Fruit fly (Drosophila melanogaster): ENCODE measurements around the gene Nprl3.

- no peak for TF ChIP-seq CG4496 (GFP tag; IDR thresholded peaks at IDR 0.05)
- TF ChIP-seq EcR (GFP tag; optimal IDR thresholded peaks at IDR 0.05): no peak
- TF ChIP-seq CG15710 (tag; optimal IDR thresholded peaks at IDR 0.05): no peak
- no peak for TF ChIP-seq Ets98B (GFP tag; IDR thresholded peaks at IDR 0.05)
- no peak for TF ChIP-seq Pif1B (GFP tag; optimal IDR thresholded peaks at IDR 0.05)
- no peak for TF ChIP-seq D1 (tag; optimal IDR thresholded peaks at IDR 0.05)
Measured at dm6 chr3L:13973377-13974111, 28.1 kb downstream of the Nprl3 start, which contains the start of the genes CG13738 and Hsc70-1.

Data from whole organism, pupa.